In genomic region chrII:10172436-10172973, ce11 we compare ENCODE assay signal across 1 worm cellular context.
TF ChIP-seq lines count a peak whose summit lies in the region.

TSS of gene wbp-11 (plus strand) at chrII:10172923.

TF ChIP-seq in whole organism, L1 larva, 84 proteins besides CTCF, POLR2A, EP300 and RAD21 (continued from another document):
- TF ChIP-seq unc-30 (tag; optimal IDR thresholded peaks at IDR 0.05; lab: Kevin White, UChicago) (no peak), lir-3 (tag; optimal IDR thresholded peaks at IDR 0.05; lab: Kevin White, UChicago; ENCODE audit: poor library complexity) (no peak), egl-13 (tag; optimal IDR thresholded peaks at IDR 0.05; lab: Kevin White, UChicago) (no peak), ceh-8 (GFP tag; optimal IDR thresholded peaks at IDR 0.05; lab: Kevin White, UChicago) (no peak), unc-86 (tag; optimal IDR thresholded peaks at IDR 0.05; lab: Kevin White, UChicago) (no peak), efl-1 (optimal IDR thresholded peaks at IDR 0.05; lab: Kevin White, UChicago) (peak; percentile 21 to 48), efl-1 (GFP tag; optimal IDR thresholded peaks at IDR 0.05 in 1 of 2; lab: Kevin White, UChicago) (peak; percentile 57 to 89), tlp-1 (tag; optimal IDR thresholded peaks at IDR 0.05; lab: Kevin White, UChicago) (no peak), fos-1 (tag; optimal IDR thresholded peaks at IDR 0.05; lab: Kevin White, UChicago) (no peak), aha-1 (tag; optimal IDR thresholded peaks at IDR 0.05; lab: Kevin White, UChicago) (no peak), nhr-237 (tag; optimal IDR thresholded peaks at IDR 0.05; lab: Kevin White, UChicago) (no peak), lsy-2 (tag; optimal IDR thresholded peaks at IDR 0.05; lab: Kevin White, UChicago) (peak in 1 of 2 experiments; percentile 70), C16A3.4 (tag; optimal IDR thresholded peaks at IDR 0.05; lab: Kevin White, UChicago) (peak; percentile 37), zip-4 (GFP tag; optimal IDR thresholded peaks at IDR 0.05; lab: Kevin White, UChicago) (no peak)
